Worm (Caenorhabditis elegans): ENCODE data around the gene C04F5.8.

The C04F5.8 gene

ce11 chrV:5110684-5111083, 2.9 kb downstream of the C04F5.8 start, which contains the start of gene ugt-63:
Gene ugt-63 (minus strand): TSS chrV:5110772.
- TF ChIP-seq tra-4 (tag; optimal IDR thresholded peaks at IDR 0.05) (no peak), ceh-13 (GFP tag; optimal IDR thresholded peaks at IDR 0.05) (no peak), hmg-4 (GFP tag; optimal IDR thresholded peaks at IDR 0.05) (no peak)

ce11 chrV:5107816-5108215, 5.7 kb downstream of the C04F5.8 start, which contains the start of gene srab-3:
Gene srab-3 (minus strand): TSS chrV:5107916.
- TF ChIP-seq F13C5.2 (tag; optimal IDR thresholded peaks at IDR 0.05) = no peak
- TF ChIP-seq ceh-13 (GFP tag; optimal IDR thresholded peaks at IDR 0.05) = no peak
- no peak for TF ChIP-seq aly-1 (tag; optimal IDR thresholded peaks at IDR 0.05)
- TF ChIP-seq sea-1 (GFP tag; conservative IDR thresholded peaks at IDR 0.05) = no peak
- no peak for TF ChIP-seq scrt-1 (GFP tag; IDR thresholded peaks at IDR 0.05)
- TF ChIP-seq ceh-36 (tag; optimal IDR thresholded peaks at IDR 0.05) = no peak
- no peak for TF ChIP-seq tra-4 (tag; optimal IDR thresholded peaks at IDR 0.05)
- TF ChIP-seq flt-1 (GFP tag; IDR thresholded peaks at IDR 0.05) = no peak
- no peak for TF ChIP-seq hmg-4 (GFP tag; optimal IDR thresholded peaks at IDR 0.05)
- no peak for TF ChIP-seq hmbx-1 (tag; optimal IDR thresholded peaks at IDR 0.05)
- no peak for TF ChIP-seq B0310.2 (tag; optimal IDR thresholded peaks at IDR 0.05)
- no peak for TF ChIP-seq tbx-11 (GFP tag; IDR thresholded peaks at IDR 0.05)

ce11 chrV:5104934-5105333, 8.6 kb downstream of the C04F5.8 start, which contains the start of gene srab-2:
Gene srab-2 (minus strand): TSS chrV:5105034.
- TF ChIP-seq ets-7 (tag; optimal IDR thresholded peaks at IDR 0.05) (no peak), tra-4 (tag; optimal IDR thresholded peaks at IDR 0.05) (no peak), scrt-1 (GFP tag; IDR thresholded peaks at IDR 0.05) (no peak), B0310.2 (tag; optimal IDR thresholded peaks at IDR 0.05) (no peak), pes-1 (GFP tag; IDR thresholded peaks at IDR 0.05) (no peak), ceh-13 (GFP tag; optimal IDR thresholded peaks at IDR 0.05) (no peak), ama-1 (optimal IDR thresholded peaks at IDR 0.05) (no peak), tbx-11 (GFP tag; IDR thresholded peaks at IDR 0.05) (no peak), F13C5.2 (tag; optimal IDR thresholded peaks at IDR 0.05) (no peak), hnd-1 (tag; optimal IDR thresholded peaks at IDR 0.05) (no peak), tbx-37 (GFP tag; conservative IDR thresholded peaks at IDR 0.05) (no peak), hmg-4 (GFP tag; optimal IDR thresholded peaks at IDR 0.05) (no peak), hmbx-1 (tag; optimal IDR thresholded peaks at IDR 0.05) (no peak)

- TF ChIP-seq tra-4 (tag; optimal IDR thresholded peaks at IDR 0.05) = no peak
- TF ChIP-seq ama-1 (optimal IDR thresholded peaks at IDR 0.05) = no peak
- no peak for TF ChIP-seq flt-1 (GFP tag; IDR thresholded peaks at IDR 0.05)
- no peak for TF ChIP-seq tbx-11 (GFP tag; IDR thresholded peaks at IDR 0.05)
- no peak for TF ChIP-seq ceh-36 (tag; optimal IDR thresholded peaks at IDR 0.05)
- TF ChIP-seq aly-1 (tag; optimal IDR thresholded peaks at IDR 0.05) = no peak
- TF ChIP-seq tbx-37 (GFP tag; conservative IDR thresholded peaks at IDR 0.05) = no peak
- no peak for TF ChIP-seq ets-7 (tag; optimal IDR thresholded peaks at IDR 0.05)
- no peak for TF ChIP-seq ceh-13 (GFP tag; optimal IDR thresholded peaks at IDR 0.05)
- TF ChIP-seq hmg-4 (GFP tag; optimal IDR thresholded peaks at IDR 0.05) = no peak
- TF ChIP-seq scrt-1 (GFP tag; IDR thresholded peaks at IDR 0.05) = no peak
- TF ChIP-seq sea-1 (GFP tag; conservative IDR thresholded peaks at IDR 0.05) = no peak
These were observed 11.5 kb downstream of the C04F5.8 start, which contains the start of gene srab-1 for ce11 chrV:5102017-5102416. Gene srab-1 (minus strand): TSS chrV:5102117.

- TF ChIP-seq sea-1 (GFP tag; conservative IDR thresholded peaks at IDR 0.05) (no peak), hmg-4 (GFP tag; optimal IDR thresholded peaks at IDR 0.05) (no peak), hnd-1 (tag; optimal IDR thresholded peaks at IDR 0.05) (no peak), ets-7 (tag; optimal IDR thresholded peaks at IDR 0.05) (no peak), pes-1 (GFP tag; IDR thresholded peaks at IDR 0.05) (no peak), hmbx-1 (tag; optimal IDR thresholded peaks at IDR 0.05) (no peak), aly-1 (tag; optimal IDR thresholded peaks at IDR 0.05) (no peak), scrt-1 (GFP tag; IDR thresholded peaks at IDR 0.05) (no peak), flt-1 (GFP tag; IDR thresholded peaks at IDR 0.05) (no peak), tbx-11 (GFP tag; IDR thresholded peaks at IDR 0.05) (no peak)
These were observed 14.6 kb downstream of the C04F5.8 start, which contains the start of gene unc-46 for ce11 chrV:5098925-5099324. Gene unc-46 (minus strand): TSS chrV:5099025.

ce11 chrV:5097035-5097434, 16.5 kb downstream of the C04F5.8 start, which contains the start of gene C04F5.2:
Gene C04F5.2 (minus strand): TSS chrV:5097135.
- TF ChIP-seq tbx-11 (GFP tag; IDR thresholded peaks at IDR 0.05) = no peak
- no peak for TF ChIP-seq aly-1 (tag; optimal IDR thresholded peaks at IDR 0.05)
- TF ChIP-seq ceh-13 (GFP tag; optimal IDR thresholded peaks at IDR 0.05) = no peak
- TF ChIP-seq tra-4 (tag; optimal IDR thresholded peaks at IDR 0.05) = no peak

- no peak for TF ChIP-seq ets-7 (tag; optimal IDR thresholded peaks at IDR 0.05)
- TF ChIP-seq ama-1 (optimal IDR thresholded peaks at IDR 0.05) = no peak
- no peak for TF ChIP-seq tbx-11 (GFP tag; IDR thresholded peaks at IDR 0.05)
- no peak for TF ChIP-seq B0310.2 (tag; optimal IDR thresholded peaks at IDR 0.05)
- no peak for TF ChIP-seq tbx-37 (GFP tag; conservative IDR thresholded peaks at IDR 0.05)
- no peak for TF ChIP-seq pes-1 (GFP tag; IDR thresholded peaks at IDR 0.05)
- TF ChIP-seq hmbx-1 (tag; optimal IDR thresholded peaks at IDR 0.05) = no peak
These were observed 23.2 kb downstream of the C04F5.8 start for ce11 chrV:5090386-5090785.

ce11 chrV:5089497-5090134, 23.9 kb downstream of the C04F5.8 start, which contains the start of gene glb-32:
Gene glb-32 (minus strand): TSS chrV:5089547.
- TF ChIP-seq B0310.2 (tag; optimal IDR thresholded peaks at IDR 0.05) (no peak), flt-1 (GFP tag; IDR thresholded peaks at IDR 0.05) (no peak), scrt-1 (GFP tag; IDR thresholded peaks at IDR 0.05) (no peak), tra-4 (tag; optimal IDR thresholded peaks at IDR 0.05) (no peak), ets-7 (tag; optimal IDR thresholded peaks at IDR 0.05) (no peak), tbx-11 (GFP tag; IDR thresholded peaks at IDR 0.05) (no peak), hnd-1 (tag; optimal IDR thresholded peaks at IDR 0.05) (no peak), tbx-37 (GFP tag; conservative IDR thresholded peaks at IDR 0.05) (no peak), ama-1 (optimal IDR thresholded peaks at IDR 0.05) (no peak), aly-1 (tag; optimal IDR thresholded peaks at IDR 0.05) (no peak), hmbx-1 (tag; optimal IDR thresholded peaks at IDR 0.05) (no peak), pes-1 (GFP tag; IDR thresholded peaks at IDR 0.05) (no peak), F13C5.2 (tag; optimal IDR thresholded peaks at IDR 0.05) (no peak), hmg-4 (GFP tag; optimal IDR thresholded peaks at IDR 0.05) (no peak), ceh-36 (tag; optimal IDR thresholded peaks at IDR 0.05) (no peak), ceh-13 (GFP tag; optimal IDR thresholded peaks at IDR 0.05) (no peak), sea-1 (GFP tag; conservative IDR thresholded peaks at IDR 0.05) (no peak)

All from whole organism, early embryonic.